Worm (Caenorhabditis elegans): Measurements from ENCODE around the gene Y39B6A.41.

ce11 chrV:18937578-18937977 is 40.2 kb downstream of the Y39B6A.41 start:
- TF ChIP-seq pqm-1 (tag; optimal IDR thresholded peaks at IDR 0.05) = no peak
- TF ChIP-seq odd-2 (tag; optimal IDR thresholded peaks at IDR 0.05) = no peak
